Worm (Caenorhabditis elegans) whole organism, late embryonic: ENCODE results near the gene C34E10.10.

ENCODE experiments used
- C08G9.2 ChIP-seq: sonication (generic microtip); optimal IDR thresholded peaks from 2 replicates; lab custom pipeline; 2016; ENCODE audit warnings: mild to moderate bottlenecking, missing genetic modification characterization, moderate library complexity, missing compliant biosample characterization
- F13H6.1 ChIP-seq: sonication (generic microtip); optimal IDR thresholded peaks from 2 replicates; lab custom pipeline; 2016; ENCODE audit warnings: missing genetic modification characterization, missing compliant biosample characterization
- ceh-31 ChIP-seq: sonication (generic microtip); optimal IDR thresholded peaks from 2 replicates; lab custom pipeline; 2016; ENCODE audit warnings: missing genetic modification characterization, missing compliant biosample characterization
- fkh-10 ChIP-seq: fragments of 150-350 bp; optimal IDR thresholded peaks from 2 replicates; lab custom pipeline; 2014; ENCODE audit warnings: missing biosample characterization, missing genetic modification reagents, missing genetic modification characterization
- pha-4 ChIP-seq: fragments of 150-350 bp; optimal IDR thresholded peaks from 2 replicates; lab custom pipeline; 2018; ENCODE audit warnings: missing biosample characterization, missing genetic modification reagents, missing genetic modification characterization
- pqm-1 ChIP-seq: sonication (generic microtip); optimal IDR thresholded peaks from 2 replicates; lab custom pipeline; 2016; ENCODE audit warnings: missing genetic modification characterization, missing compliant biosample characterization
- pros-1 ChIP-seq: fragments of 150-350 bp; optimal IDR thresholded peaks from 2 replicates; lab custom pipeline; 2014; ENCODE audit warnings: missing biosample characterization, missing genetic modification reagents, missing genetic modification characterization

DNA sequence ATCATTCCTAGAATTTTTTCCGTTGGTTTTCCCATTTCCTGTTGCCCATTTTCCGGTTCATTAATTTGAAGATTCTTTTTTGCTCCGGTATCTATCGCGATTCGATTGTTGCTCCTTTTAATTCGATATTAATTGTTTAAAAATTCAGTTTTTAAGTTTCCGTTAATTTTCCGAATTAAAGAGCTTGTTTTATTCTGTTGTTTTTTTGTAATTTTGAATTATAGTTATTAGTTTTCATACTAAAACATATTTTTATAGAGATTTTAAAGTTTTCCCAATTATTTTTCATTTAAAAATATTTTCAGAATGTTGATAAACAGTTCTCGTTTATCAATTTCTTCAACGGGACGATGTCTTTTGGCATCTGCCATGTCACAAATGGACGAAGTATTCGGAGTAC lies 6.6 kb upstream of the C34E10.10 start, which contains the start of gene mrps-26:
- TF ChIP-seq F13H6.1 (tag; lab: Kevin White, UChicago): no peak
- no peak for TF ChIP-seq fkh-10
- TF ChIP-seq C08G9.2 (tag; lab: Kevin White, UChicago): no peak
- no peak for TF ChIP-seq pros-1 (tag; lab: Kevin White, UChicago)
- no peak for TF ChIP-seq pha-4
- no peak for TF ChIP-seq pqm-1 (tag; lab: Kevin White, UChicago)
- no peak for TF ChIP-seq ceh-31 (tag; lab: Kevin White, UChicago)
